Worm (Caenorhabditis elegans) whole organism, L4 larva: ENCODE results near the gene ZK380.2.

ENCODE experiments used
- D1046.2 ChIP-seq: fragments of 200-800 bp; sonication (Bioruptor generic); IDR thresholded peaks from 2 replicates; pipeline ENCODE4 v1.3.6; 2022; ENCODE audit warnings: missing genetic modification characterization, missing compliant biosample characterization
- F26F4.8 ChIP-seq: fragments of 200-800 bp; sonication (Bioruptor generic); conservative IDR thresholded peaks from 2 replicates; pipeline ENCODE4 v1.3.6; 2022; ENCODE audit warnings: missing genetic modification characterization, missing compliant biosample characterization
- T20F7.1 ChIP-seq: fragments of 200-800 bp; sonication (Bioruptor generic); optimal IDR thresholded peaks from 2 replicates; lab custom pipeline; 2018; ENCODE audit warnings: mild to moderate bottlenecking, missing genetic modification characterization, missing compliant biosample characterization
- Y48G9A.11 ChIP-seq: fragments of 200-800 bp; sonication (Bioruptor generic); IDR thresholded peaks from 2 replicates; pipeline ENCODE4 v1.3.6; 2022; ENCODE audit warnings: missing genetic modification reagents, missing genetic modification characterization, missing compliant biosample characterization
- Y5F2A.4 ChIP-seq: fragments of 200-800 bp; sonication (Bioruptor generic); optimal IDR thresholded peaks from 2 replicates; lab custom pipeline; 2018; ENCODE audit warnings: mild to moderate bottlenecking, missing genetic modification characterization, missing compliant biosample characterization
- ZK337.2 ChIP-seq: fragments of 200-800 bp; sonication (Bioruptor generic); IDR thresholded peaks from 2 replicates; pipeline ENCODE4 v1.3.6; 2022; ENCODE audit warnings: missing genetic modification reagents, missing genetic modification characterization, missing compliant biosample characterization
- aly-2 ChIP-seq: sonication (generic microtip); optimal IDR thresholded peaks from 2 replicates; lab custom pipeline; 2018; ENCODE audit warnings: missing biosample characterization, missing genetic modification characterization
- ama-1 ChIP-seq: fragments of 150-350 bp; optimal IDR thresholded peaks from 2 replicates; lab custom pipeline; 2014; ENCODE audit warnings: inconsistent platforms, mixed read lengths
- ceh-28 ChIP-seq: fragments of 150-350 bp; optimal IDR thresholded peaks from 2 replicates; lab custom pipeline; 2014; ENCODE audit warnings: missing biosample characterization, missing genetic modification reagents, missing genetic modification characterization
- ceh-32 ChIP-seq: sonication (generic microtip); optimal IDR thresholded peaks from 2 replicates; lab custom pipeline; 2016; ENCODE audit warnings: mild to moderate bottlenecking, missing genetic modification characterization, missing compliant biosample characterization; ENCODE audit not compliant: poor library complexity
- ceh-62 ChIP-seq: sonication (generic microtip); optimal IDR thresholded peaks from 2 replicates; lab custom pipeline; 2017; ENCODE audit warnings: missing biosample characterization, missing genetic modification characterization
- ces-1 ChIP-seq: fragments of 150-350 bp; sonication (generic microtip); optimal IDR thresholded peaks from 4 replicates; lab custom pipeline; 2014; ENCODE audit warnings: missing biosample characterization, missing genetic modification reagents, missing genetic modification characterization
- egl-27 ChIP-seq: sonication (generic microtip); optimal IDR thresholded peaks from 3 replicates; lab custom pipeline; 2017; ENCODE audit warnings: missing biosample characterization, missing genetic modification reagents, missing genetic modification characterization
- fkh-10 ChIP-seq: fragments of 150-350 bp; optimal IDR thresholded peaks from 2 replicates; lab custom pipeline; 2014; ENCODE audit warnings: missing biosample characterization, missing genetic modification reagents, missing genetic modification characterization
- hif-1 ChIP-seq, 2 experiments: sonication (generic microtip); optimal IDR thresholded peaks; 2 replicates each; lab custom pipeline; 2016 to 2017; ENCODE audit warnings: missing compliant biosample characterization in 2 of 2, missing genetic modification characterization in 2 of 2, missing genetic modification reagents in 2 of 2, missing genotype in 2 of 2, mild to moderate bottlenecking in 1 of 2
- jun-1 ChIP-seq: fragments of 150-350 bp; optimal IDR thresholded peaks from 2 replicates; lab custom pipeline; 2014; ENCODE audit warnings: missing biosample characterization, missing genetic modification reagents, missing genetic modification characterization
- lin-39 ChIP-seq: fragments of 150-350 bp; optimal IDR thresholded peaks from 2 replicates; lab custom pipeline; 2014; ENCODE audit warnings: missing biosample characterization, missing genetic modification reagents, missing genetic modification characterization
- mdt-29 ChIP-seq: fragments of 200-800 bp; sonication (Bioruptor generic); IDR thresholded peaks from 2 replicates; pipeline ENCODE4 v1.3.6; 2022; ENCODE audit warnings: missing genetic modification reagents, missing genetic modification characterization, missing compliant biosample characterization
- mxl-3 ChIP-seq: fragments of 200-800 bp; sonication (Bioruptor generic); optimal IDR thresholded peaks from 2 replicates; lab custom pipeline; 2018; ENCODE audit warnings: mild to moderate bottlenecking, missing genetic modification characterization, missing compliant biosample characterization
- nhr-111 ChIP-seq: fragments of 200-800 bp; sonication (Bioruptor generic); optimal IDR thresholded peaks from 2 replicates; lab custom pipeline; 2018; ENCODE audit warnings: mild to moderate bottlenecking, missing genetic modification characterization, missing compliant biosample characterization
- nhr-237 ChIP-seq: sonication (generic microtip); optimal IDR thresholded peaks from 2 replicates; lab custom pipeline; 2017; ENCODE audit warnings: missing biosample characterization, missing genetic modification characterization
- nhr-25 ChIP-seq: sonication (generic microtip); optimal IDR thresholded peaks from 2 replicates; lab custom pipeline; 2017; ENCODE audit warnings: missing genetic modification characterization, mild to moderate bottlenecking, missing compliant biosample characterization, antibody characterized with exemption, moderate library complexity, borderline replicate concordance; ENCODE audit not compliant: insufficient read depth
- nhr-6 ChIP-seq: fragments of 150-350 bp; optimal IDR thresholded peaks from 2 replicates; lab custom pipeline; 2014; ENCODE audit warnings: missing biosample characterization, missing genetic modification characterization
- nhr-76 ChIP-seq: fragments of 150-350 bp; optimal IDR thresholded peaks from 2 replicates; lab custom pipeline; 2014; ENCODE audit warnings: missing biosample characterization, missing genetic modification characterization
- nhr-77 ChIP-seq: fragments of 150-350 bp; optimal IDR thresholded peaks from 2 replicates; lab custom pipeline; 2014; ENCODE audit warnings: missing biosample characterization, missing genetic modification characterization
- pqm-1 ChIP-seq: sonication (generic microtip); optimal IDR thresholded peaks from 2 replicates; lab custom pipeline; 2017; ENCODE audit warnings: missing biosample characterization, missing genetic modification characterization
- saeg-2 ChIP-seq: fragments of 200-800 bp; sonication (Bioruptor generic); IDR thresholded peaks from 2 replicates; pipeline ENCODE4 v1.3.6; 2022; ENCODE audit warnings: missing genetic modification reagents, missing genetic modification characterization, missing compliant biosample characterization
- sdz-12 ChIP-seq: fragments of 200-800 bp; sonication (Bioruptor generic); optimal IDR thresholded peaks from 2 replicates; lab custom pipeline; 2018; ENCODE audit warnings: mild to moderate bottlenecking, missing genetic modification characterization, missing compliant biosample characterization
- tra-1 ChIP-seq: fragments of 200-800 bp; sonication (Bioruptor generic); IDR thresholded peaks from 2 replicates; pipeline ENCODE4 v1.3.6; 2022; ENCODE audit warnings: missing genetic modification reagents, missing genetic modification characterization, missing compliant biosample characterization
- unc-62 ChIP-seq, 3 experiments: fragments of 150-350 bp in 1 of 3; sonication (generic microtip); optimal IDR thresholded peaks in 2 of 3; peaks in 1 of 3; 1 replicate in 1 of 3; 2 replicates in 2 of 3; lab custom pipeline; 2014 to 2017; ENCODE audit warnings: missing biosample characterization in 3 of 3, missing genetic modification characterization in 3 of 3, missing genetic modification reagents in 3 of 3, missing genotype in 1 of 3
- zip-2 ChIP-seq: fragments of 150-350 bp; optimal IDR thresholded peaks from 2 replicates; lab custom pipeline; 2014; ENCODE audit warnings: missing biosample characterization, missing genetic modification characterization

ZK380.2 gene

ce11 chrX:1651668-1652067 lies 20.4 kb downstream of the ZK380.2 start, which contains the start of gene ZK380.4:
ZK380.4 (minus strand) TSS chrX:1651994.
- TF ChIP-seq unc-62 (GFP tag; optimal IDR thresholded peaks at IDR 0.05 in 1 of 2; lab: Kevin White, UChicago), result peak in 1 of 2 experiments; percentile 92
- no peak for TF ChIP-seq unc-62 (tag; optimal IDR thresholded peaks at IDR 0.05; lab: Kevin White, UChicago)
- TF ChIP-seq jun-1 (tag; lab: Kevin White, UChicago), result no peak

- no peak for TF ChIP-seq unc-62 (GFP tag; optimal IDR thresholded peaks at IDR 0.05 in 1 of 2; lab: Kevin White, UChicago)
- TF ChIP-seq unc-62 (tag; optimal IDR thresholded peaks at IDR 0.05; lab: Kevin White, UChicago), result no peak
- no peak for TF ChIP-seq mxl-3 (GFP tag; lab: Kevin White, UChicago)
- TF ChIP-seq ceh-32, result no peak
- TF ChIP-seq nhr-111 (GFP tag; lab: Kevin White, UChicago), result no peak
- no peak for TF ChIP-seq hif-1 (tag; optimal IDR thresholded peaks at IDR 0.05; lab: Kevin White, UChicago)
- TF ChIP-seq nhr-77, result no peak
- TF ChIP-seq F26F4.8, result no peak
- TF ChIP-seq ama-1 (lab: Kevin White, UChicago), result no peak
- no peak for TF ChIP-seq sdz-12 (GFP tag; lab: Kevin White, UChicago)
- TF ChIP-seq saeg-2 (GFP tag; lab: Robert Waterston, UW), result no peak
- no peak for TF ChIP-seq nhr-6 (tag; lab: Kevin White, UChicago)
- no peak for TF ChIP-seq mdt-29 (GFP tag; lab: Robert Waterston, UW)
- TF ChIP-seq aly-2, result no peak
Observed at ce11 chrX:1654146-1654545, 22.9 kb downstream of the ZK380.2 start, which contains the start of gene ZK380.6. ZK380.6 (plus strand) TSS chrX:1654446.

- TF ChIP-seq zip-2 (tag; lab: Kevin White, UChicago) (no peak), ZK337.2 (GFP tag; lab: Robert Waterston, UW) (no peak), nhr-25 (no peak), nhr-76 (no peak), D1046.2 (GFP tag; lab: Robert Waterston, UW) (no peak), lin-39 (tag; lab: Kevin White, UChicago) (no peak), sdz-12 (GFP tag; lab: Kevin White, UChicago) (no peak), Y5F2A.4 (no peak), nhr-77 (no peak), Y48G9A.11 (GFP tag; lab: Robert Waterston, UW) (no peak), fkh-10 (GFP tag; lab: Kevin White, UChicago) (no peak)
Observed at ce11 chrX:1655207-1655606, 23.9 kb downstream of the ZK380.2 start, which contains the start of gene tbx-32. tbx-32 (plus strand) TSS chrX:1655507.

ce11 chrX:1664925-1665324 lies 33.7 kb downstream of the ZK380.2 start, which contains the start of gene R09H3.2:
R09H3.2 (minus strand) TSS chrX:1665025.
- TF ChIP-seq Y48G9A.11 (GFP tag; lab: Robert Waterston, UW) (no peak), nhr-237 (tag; lab: Kevin White, UChicago) (no peak), ceh-62 (tag; lab: Kevin White, UChicago) (no peak), tra-1 (GFP tag; lab: Robert Waterston, UW) (no peak), saeg-2 (GFP tag; lab: Robert Waterston, UW) (no peak), nhr-76 (no peak), ces-1 (GFP tag; lab: Kevin White, UChicago) (no peak), egl-27 (tag; lab: Kevin White, UChicago) (no peak), F26F4.8 (no peak), T20F7.1 (GFP tag; lab: Kevin White, UChicago) (no peak)

ce11 chrX:1667056-1667455 lies 35.8 kb downstream of the ZK380.2 start:
- peak; percentile 63 for TF ChIP-seq ceh-28 (tag; lab: Kevin White, UChicago)
- no peak for TF ChIP-seq pqm-1
- TF ChIP-seq unc-62 (GFP tag; optimal IDR thresholded peaks at IDR 0.05 in 1 of 2; lab: Kevin White, UChicago), result peak in 1 of 2 experiments; percentile 82
- no peak for TF ChIP-seq unc-62 (tag; optimal IDR thresholded peaks at IDR 0.05; lab: Kevin White, UChicago)
